Worm (Caenorhabditis elegans) whole organism, L2 larva: ENCODE results near the gene wago-10.

Source experiments
- F13H6.1 ChIP-seq: sonication (generic microtip); optimal IDR thresholded peaks from 2 replicates; lab custom pipeline; 2016; ENCODE audit warnings: missing genetic modification characterization, missing compliant biosample characterization
- R02D3.7 ChIP-seq: fragments of 150-350 bp; optimal IDR thresholded peaks from 2 replicates; lab custom pipeline; 2014; ENCODE audit warnings: missing biosample characterization, missing genetic modification characterization
- alr-1 ChIP-seq: fragments of 150-350 bp; optimal IDR thresholded peaks from 2 replicates; lab custom pipeline; 2014; ENCODE audit warnings: missing biosample characterization, missing genetic modification characterization
- ama-1 ChIP-seq: fragments of 150-350 bp; optimal IDR thresholded peaks from 2 replicates; lab custom pipeline; 2018; ENCODE audit warnings: inconsistent platforms
- egl-27 ChIP-seq: sonication (generic microtip); optimal IDR thresholded peaks from 3 replicates; lab custom pipeline; 2017; ENCODE audit warnings: missing biosample characterization, missing genetic modification reagents, missing genetic modification characterization
- elt-1 ChIP-seq: fragments of 150-350 bp; optimal IDR thresholded peaks from 2 replicates; lab custom pipeline; 2014; ENCODE audit warnings: missing biosample characterization, missing genetic modification characterization
- elt-3 ChIP-seq: sonication (generic microtip); optimal IDR thresholded peaks from 2 replicates; lab custom pipeline; 2017; ENCODE audit warnings: missing biosample characterization, missing genetic modification characterization
- lin-39 ChIP-seq: fragments of 150-350 bp; optimal IDR thresholded peaks from 2 replicates; lab custom pipeline; 2014; ENCODE audit warnings: missing biosample characterization, missing genetic modification reagents, missing genetic modification characterization
- nhr-12 ChIP-seq: fragments of 150-350 bp; optimal IDR thresholded peaks from 2 replicates; lab custom pipeline; 2014; ENCODE audit warnings: missing biosample characterization, missing genetic modification characterization
- nhr-129 ChIP-seq: fragments of 150-350 bp; optimal IDR thresholded peaks from 2 replicates; lab custom pipeline; 2014; ENCODE audit warnings: missing biosample characterization, missing genetic modification characterization
- snpc-4 ChIP-seq: fragments of 150-350 bp; optimal IDR thresholded peaks from 2 replicates; lab custom pipeline; 2014; ENCODE audit warnings: missing biosample characterization, missing genetic modification characterization
- unc-62 ChIP-seq: fragments of 150-350 bp; optimal IDR thresholded peaks from 2 replicates; lab custom pipeline; 2014; ENCODE audit warnings: missing biosample characterization, missing genetic modification reagents, missing genetic modification characterization
- zag-1 ChIP-seq: fragments of 150-350 bp; optimal IDR thresholded peaks from 2 replicates; lab custom pipeline; 2014; ENCODE audit warnings: missing biosample characterization, missing genetic modification characterization

- no peak for TF ChIP-seq nhr-129
- TF ChIP-seq elt-1 (tag; lab: Kevin White, UChicago): no peak
- no peak for TF ChIP-seq lin-39 (tag; lab: Kevin White, UChicago)
- no peak for TF ChIP-seq elt-3 (tag; lab: Kevin White, UChicago)
- TF ChIP-seq zag-1 (tag; lab: Kevin White, UChicago): no peak
- no peak for TF ChIP-seq unc-62 (GFP tag; lab: Kevin White, UChicago)
- TF ChIP-seq F13H6.1: no peak
- no peak for TF ChIP-seq ama-1 (lab: Kevin White, UChicago)
- no peak for TF ChIP-seq egl-27 (tag; lab: Kevin White, UChicago)
- TF ChIP-seq snpc-4 (tag; lab: Kevin White, UChicago): no peak
- TF ChIP-seq R02D3.7 (tag; lab: Kevin White, UChicago): no peak
- TF ChIP-seq nhr-12 (tag; lab: Kevin White, UChicago): no peak
- TF ChIP-seq alr-1 (tag; lab: Kevin White, UChicago): no peak
Observed at ce11 chrV:364650-365049, 21.4 kb downstream of the wago-10 start, which contains the start of gene mltn-6.
